Fruit fly (Drosophila melanogaster) whole organism, pupa: ENCODE data around the gene Peritrophin-15a.

ENCODE experiments used
- CG12605 ChIP-seq: fragments of 200-800 bp; sonication (Bioruptor generic); IDR thresholded peaks from 2 replicates; pipeline ENCODE4 v1.3.6; 2022; ENCODE audit warnings: missing biosample characterization, missing genetic modification characterization
- CG15710 ChIP-seq: fragments of 200-800 bp; sonication (Bioruptor generic); optimal IDR thresholded peaks from 2 replicates; lab custom pipeline; 2018; ENCODE audit warnings: missing biosample characterization, mild to moderate bottlenecking, missing genetic modification characterization, moderate library complexity
- CG34367 ChIP-seq: fragments of 200-800 bp; sonication (Bioruptor generic); optimal IDR thresholded peaks from 2 replicates; lab custom pipeline; 2018; ENCODE audit warnings: missing biosample characterization, mild to moderate bottlenecking, missing genetic modification characterization
- CG8159 ChIP-seq: fragments of 200-800 bp; sonication (Bioruptor generic); optimal IDR thresholded peaks from 3 replicates; lab custom pipeline; 2018; ENCODE audit warnings: missing biosample characterization, mild to moderate bottlenecking, missing genetic modification characterization, moderate library complexity
- CG8301 ChIP-seq: fragments of 200-800 bp; sonication (Bioruptor generic); optimal IDR thresholded peaks from 2 replicates; lab custom pipeline; 2018; ENCODE audit warnings: missing biosample characterization, mild to moderate bottlenecking, missing genetic modification characterization
- rn ChIP-seq: fragments of 200-800 bp; sonication (Bioruptor generic); IDR thresholded peaks from 2 replicates; pipeline ENCODE4 v1.3.6; 2022; ENCODE audit warnings: missing biosample characterization, missing genetic modification characterization

dm6 chr2L:8421717-8422116 lies 25.8 kb upstream of the Peritrophin-15a start:
- TF ChIP-seq CG15710 (no peak), rn (GFP tag; lab: Robert Waterston, UW) (no peak), CG12605 (no peak), CG34367 (no peak), CG8301 (tag; lab: Kevin White, UChicago) (no peak), CG8159 (tag; lab: Kevin White, UChicago) (no peak)
